Worm (Caenorhabditis elegans) whole organism, late embryonic: ENCODE results near the gene M142.8.

Source experiments
- fkh-10 ChIP-seq: fragments of 150-350 bp; optimal IDR thresholded peaks from 2 replicates; lab custom pipeline; 2014; ENCODE audit warnings: missing biosample characterization, missing genetic modification reagents, missing genetic modification characterization
- nhr-232 ChIP-seq: sonication (generic microtip); optimal IDR thresholded peaks from 2 replicates; lab custom pipeline; 2016; ENCODE audit warnings: missing genetic modification characterization, missing compliant biosample characterization

DNA sequence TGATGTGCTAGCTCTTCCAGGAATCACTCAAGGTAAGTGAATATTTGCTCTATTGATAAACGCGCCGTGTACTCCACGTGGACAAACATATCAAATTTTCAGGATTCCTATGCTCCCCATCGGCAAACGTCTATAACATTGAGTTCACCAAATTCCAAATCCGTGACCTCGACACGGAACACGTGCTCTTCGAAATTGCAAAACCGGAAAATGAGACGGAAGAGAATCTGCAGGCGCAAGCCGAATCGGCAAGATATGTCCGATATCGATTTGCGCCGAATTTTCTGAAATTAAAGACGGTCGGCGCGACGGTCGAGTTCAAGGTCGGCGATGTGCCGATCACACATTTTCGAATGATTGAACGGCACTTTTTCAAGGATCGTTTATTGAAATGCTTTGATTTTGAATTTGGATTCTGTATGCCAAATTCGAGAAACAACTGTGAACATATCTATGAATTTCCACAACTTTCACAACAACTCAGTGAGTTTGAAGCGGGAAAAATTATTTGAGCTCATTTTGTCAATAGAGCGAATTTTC, 25.7 kb upstream of the M142.8 start:
- TF ChIP-seq fkh-10 (GFP tag; lab: Kevin White, UChicago), result no peak
- no peak for TF ChIP-seq nhr-232 (tag; lab: Kevin White, UChicago)
